Worm (Caenorhabditis elegans) whole organism, early embryonic: ENCODE data around the gene srw-57.

Source experiments
- B0310.2 ChIP-seq: sonication (generic microtip); optimal IDR thresholded peaks from 2 replicates; lab custom pipeline; 2016; ENCODE audit warnings: mild to moderate bottlenecking, missing genetic modification characterization, missing compliant biosample characterization
- ama-1 ChIP-seq: fragments of 150-350 bp; optimal IDR thresholded peaks from 2 replicates; lab custom pipeline; 2014
- ceh-13 ChIP-seq: fragments of 200-800 bp; sonication (Bioruptor generic); optimal IDR thresholded peaks from 2 replicates; lab custom pipeline; 2018; ENCODE audit warnings: mild to moderate bottlenecking, missing genetic modification characterization, missing compliant biosample characterization
- flt-1 ChIP-seq: fragments of 200-800 bp; sonication (Bioruptor generic); IDR thresholded peaks from 2 replicates; pipeline ENCODE4 v1.3.6; 2022; ENCODE audit warnings: missing genetic modification characterization, missing compliant biosample characterization
- hmbx-1 ChIP-seq: sonication (generic microtip); optimal IDR thresholded peaks from 2 replicates; lab custom pipeline; 2016; ENCODE audit warnings: mild to moderate bottlenecking, missing genetic modification characterization, missing compliant biosample characterization
- pes-1 ChIP-seq: fragments of 200-800 bp; sonication (Bioruptor generic); IDR thresholded peaks from 2 replicates; pipeline ENCODE4 v1.3.6; 2022; ENCODE audit warnings: missing genetic modification reagents, missing genetic modification characterization, missing compliant biosample characterization
- scrt-1 ChIP-seq: fragments of 200-800 bp; sonication (Bioruptor generic); IDR thresholded peaks from 2 replicates; pipeline ENCODE4 v1.3.6; 2022; ENCODE audit warnings: missing genetic modification characterization, missing compliant biosample characterization
- tbx-11 ChIP-seq: fragments of 200-800 bp; sonication (Bioruptor generic); IDR thresholded peaks from 2 replicates; pipeline ENCODE4 v1.3.6; 2022; ENCODE audit warnings: missing genetic modification characterization, missing compliant biosample characterization
- tbx-37 ChIP-seq: fragments of 200-800 bp; sonication (Bioruptor generic); conservative IDR thresholded peaks from 2 replicates; pipeline ENCODE4 v1.3.6; 2022; ENCODE audit warnings: missing genetic modification reagents, missing genetic modification characterization, missing compliant biosample characterization

ce11 chrV:15970820-15971219 is 16.0 kb upstream of the srw-57 start:
- TF ChIP-seq tbx-11 (GFP tag; lab: Robert Waterston, UW): no peak
- TF ChIP-seq scrt-1 (GFP tag; lab: Robert Waterston, UW): no peak
- TF ChIP-seq ceh-13 (GFP tag; lab: Kevin White, UChicago): no peak
- TF ChIP-seq ama-1 (lab: Kevin White, UChicago): no peak
- no peak for TF ChIP-seq pes-1 (GFP tag; lab: Robert Waterston, UW)
- TF ChIP-seq flt-1 (GFP tag; lab: Robert Waterston, UW): no peak
- no peak for TF ChIP-seq hmbx-1 (tag; lab: Kevin White, UChicago)
- no peak for TF ChIP-seq tbx-37 (GFP tag; lab: Robert Waterston, UW)
- no peak for TF ChIP-seq B0310.2 (tag; lab: Kevin White, UChicago)
